Fruit fly (Drosophila melanogaster) whole organism, embryonic: ENCODE data around the gene CG7879.

Experiments
- Abd-B ChIP-seq: fragments of 200-800 bp; sonication (Bioruptor generic); optimal IDR thresholded peaks from 2 replicates; lab custom pipeline; 2018; ENCODE audit warnings: missing biosample characterization, mild to moderate bottlenecking, missing genetic modification characterization, moderate library complexity
- CG1233 ChIP-seq: fragments of 200-800 bp; sonication (Bioruptor generic); optimal IDR thresholded peaks from 4 replicates; lab custom pipeline; 2018; ENCODE audit warnings: missing biosample characterization, mild to moderate bottlenecking, missing genetic modification characterization
- CG15601 ChIP-seq: fragments of 200-800 bp; sonication (Bioruptor generic); optimal IDR thresholded peaks from 3 replicates; lab custom pipeline; 2019; ENCODE audit warnings: missing biosample characterization, mild to moderate bottlenecking, missing genetic modification characterization, moderate library complexity
- CG16863 ChIP-seq: fragments of 200-800 bp; sonication (Bioruptor generic); optimal IDR thresholded peaks from 3 replicates; lab custom pipeline; 2016; ENCODE audit warnings: missing biosample characterization, missing genetic modification characterization
- CG1832 ChIP-seq: fragments of 200-800 bp; sonication (Bioruptor generic); optimal IDR thresholded peaks from 2 replicates; lab custom pipeline; 2017; ENCODE audit warnings: missing biosample characterization, mild to moderate bottlenecking, missing genetic modification characterization, inconsistent platforms
- Drgx ChIP-seq: fragments of 200-800 bp; sonication (Bioruptor generic); IDR thresholded peaks from 2 replicates; pipeline ENCODE4 v1.3.6; 2022; ENCODE audit warnings: missing biosample characterization, missing genetic modification characterization
- Hmx ChIP-seq: fragments of 200-800 bp; sonication (Bioruptor generic); optimal IDR thresholded peaks from 2 replicates; lab custom pipeline; 2016; ENCODE audit warnings: missing biosample characterization, missing genetic modification characterization
- Hr3 ChIP-seq: fragments of 200-800 bp; sonication (Bioruptor generic); optimal IDR thresholded peaks from 3 replicates; lab custom pipeline; 2016; ENCODE audit warnings: missing biosample characterization, missing genetic modification characterization
- Hr39 ChIP-seq: fragments of >200 bp; optimal IDR thresholded peaks from 2 replicates; lab custom pipeline; 2017
- Sox102F ChIP-seq: fragments of 200-800 bp; sonication (Bioruptor generic); optimal IDR thresholded peaks from 2 replicates; lab custom pipeline; 2018; ENCODE audit warnings: missing biosample characterization, mild to moderate bottlenecking, missing genetic modification characterization, moderate library complexity
- gcm2 ChIP-seq: fragments of 200-800 bp; sonication (Bioruptor generic); optimal IDR thresholded peaks from 2 replicates; lab custom pipeline; 2016; ENCODE audit warnings: missing biosample characterization, missing genetic modification characterization
- mam ChIP-seq: fragments of 200-800 bp; sonication (Bioruptor generic); optimal IDR thresholded peaks from 3 replicates; lab custom pipeline; 2016; ENCODE audit warnings: missing biosample characterization, missing genetic modification characterization

DNA sequence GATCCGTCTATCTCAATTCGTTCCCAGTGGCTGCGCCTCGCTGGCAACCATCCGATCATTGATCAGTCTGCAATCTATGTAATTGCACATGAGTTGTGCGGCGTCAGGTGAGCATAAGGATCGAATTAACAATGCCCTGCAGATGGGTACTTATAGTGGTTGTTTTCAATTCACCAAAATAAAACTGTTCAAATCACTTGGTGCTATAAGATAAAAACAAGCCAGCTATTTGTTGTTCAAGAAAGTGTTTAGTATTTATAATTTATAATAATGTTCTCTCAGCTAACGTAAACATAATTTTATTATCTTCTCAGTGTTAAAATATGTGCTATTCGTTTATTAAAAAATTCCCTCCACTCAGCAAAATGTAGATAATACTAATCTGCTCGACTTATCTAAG lies 47.3 kb upstream of the CG7879 start, which contains the start of gene CG12105:
- TF ChIP-seq CG15601 (tag; lab: Kevin White, UChicago) (no peak), Sox102F (GFP tag; lab: Kevin White, UChicago) (no peak), gcm2 (GFP tag; lab: Kevin White, UChicago) (no peak), Hr3 (GFP tag; lab: Kevin White, UChicago) (no peak), mam (GFP tag; lab: Kevin White, UChicago) (no peak), Abd-B (GFP tag; lab: Kevin White, UChicago) (no peak), CG1832 (GFP tag; lab: Kevin White, UChicago) (no peak), Drgx (GFP tag; lab: Robert Waterston, UW) (no peak), Hr39 (lab: Kevin White, UChicago) (no peak), Hmx (GFP tag; lab: Kevin White, UChicago) (no peak), CG16863 (GFP tag; lab: Kevin White, UChicago) (no peak), CG1233 (GFP tag; lab: Kevin White, UChicago) (no peak)
